Worm (Caenorhabditis elegans): Measurements from ENCODE around the gene sfxn-5.

Gene sfxn-5

DNA sequence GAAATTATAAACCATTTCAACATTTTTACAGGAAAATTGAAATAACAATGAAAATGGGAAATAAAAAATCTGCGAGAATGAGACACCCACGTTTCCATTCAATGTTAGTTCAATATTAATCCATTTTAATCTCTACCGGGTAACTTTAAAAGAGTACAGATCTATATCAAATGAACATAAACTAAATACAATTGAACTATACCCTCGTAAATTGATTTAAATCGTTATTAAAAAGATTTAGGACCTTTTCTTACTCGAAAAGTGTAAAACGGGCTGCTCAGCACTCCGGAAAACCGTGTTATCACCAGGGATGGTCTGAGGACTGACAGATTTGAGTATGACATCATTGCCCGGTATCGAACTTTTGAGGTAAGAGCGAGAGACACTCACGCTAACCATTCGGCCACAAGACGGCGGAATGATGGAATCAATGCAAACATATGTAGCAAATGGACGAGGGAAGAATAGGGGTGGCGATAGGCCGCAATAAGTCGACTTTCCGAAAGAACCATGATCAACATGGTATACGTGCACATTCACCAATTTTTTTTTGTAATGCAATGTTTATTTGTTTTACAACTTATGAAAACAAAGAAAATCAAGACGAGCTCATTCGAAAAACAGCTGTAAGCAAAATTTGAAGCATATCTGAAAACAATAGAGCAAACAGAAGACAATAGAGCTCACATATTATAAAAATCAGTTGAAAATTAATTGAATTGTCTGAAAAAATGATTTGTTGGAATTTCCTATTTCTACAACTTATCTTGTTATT lies 2.3 kb upstream of the sfxn-5 start, which contains the start of the genes chst-1 and C41C4.9:
Gene chst-1, minus strand, starts transcription at position 51 of the 775 bp plus-strand sequence.
Gene C41C4.9, plus strand, starts transcription at position 725 of the 775 bp plus-strand sequence.
- TF ChIP-seq snpc-4 (tag; optimal IDR thresholded peaks at IDR 0.05) (no peak), nhr-10 (tag; optimal IDR thresholded peaks at IDR 0.05) (no peak), alr-1 (tag; optimal IDR thresholded peaks at IDR 0.05) (no peak), skn-1 (tag; optimal IDR thresholded peaks at IDR 0.05) (no peak), nhr-77 (tag; optimal IDR thresholded peaks at IDR 0.05) (no peak), gmeb-1 (tag; optimal IDR thresholded peaks at IDR 0.05) (peak; percentile 60), fos-1 (tag; optimal IDR thresholded peaks at IDR 0.05) (peak; percentile 87), lin-13 (GFP tag; optimal IDR thresholded peaks at IDR 0.05) (peak; percentile 67), ztf-11 (tag; optimal IDR thresholded peaks at IDR 0.05) (no peak), blmp-1 (tag; optimal IDR thresholded peaks at IDR 0.05; ENCODE audit: insufficient read depth) (peak; percentile 18), egl-27 (tag; optimal IDR thresholded peaks at IDR 0.05) (peak; percentile 64), ceh-16 (tag; optimal IDR thresholded peaks at IDR 0.05) (peak; percentile 14), crh-2 (tag; optimal IDR thresholded peaks at IDR 0.05) (peak; percentile 13), nhr-6 (tag; optimal IDR thresholded peaks at IDR 0.05) (no peak), nhr-23 (tag; optimal IDR thresholded peaks at IDR 0.05) (no peak), unc-55 (GFP tag; optimal IDR thresholded peaks at IDR 0.05) (no peak), sem-4 (tag; optimal IDR thresholded peaks at IDR 0.05) (peak; percentile 10), lsy-2 (tag; optimal IDR thresholded peaks at IDR 0.05) (peak in 1 of 2 experiments; percentile 69), ztf-1 (GFP tag; conservative IDR thresholded peaks at IDR 0.05) (no peak), nhr-237 (tag; optimal IDR thresholded peaks at IDR 0.05) (no peak), dmd-4 (tag; optimal IDR thresholded peaks at IDR 0.05) (no peak), mab-5 (tag; optimal IDR thresholded peaks at IDR 0.05) (no peak), aly-2 (tag; optimal IDR thresholded peaks at IDR 0.05) (no peak), sma-9 (GFP tag; optimal IDR thresholded peaks at IDR 0.05) (peak; percentile 82), sma-9 (tag; optimal IDR thresholded peaks at IDR 0.05) (no peak), nhr-11 (tag; optimal IDR thresholded peaks at IDR 0.05) (peak; percentile 78), ceh-82 (tag; optimal IDR thresholded peaks at IDR 0.05) (no peak), elt-3 (tag; optimal IDR thresholded peaks at IDR 0.05) (no peak), unc-39 (tag; optimal IDR thresholded peaks at IDR 0.05) (no peak), R02D3.7 (tag; optimal IDR thresholded peaks at IDR 0.05) (no peak), mbf-1 (tag; optimal IDR thresholded peaks at IDR 0.05) (no peak), nhr-12 (tag; optimal IDR thresholded peaks at IDR 0.05) (no peak), nhr-129 (tag; optimal IDR thresholded peaks at IDR 0.05) (peak; percentile 89), nhr-25 (tag; optimal IDR thresholded peaks at IDR 0.05) (no peak), peb-1 (tag; optimal IDR thresholded peaks at IDR 0.05) (no peak), Y55F3AM.14 (GFP tag; optimal IDR thresholded peaks at IDR 0.05) (peak; percentile 72), ztf-4 (tag; optimal IDR thresholded peaks at IDR 0.05) (peak; percentile 53), ama-1 (optimal IDR thresholded peaks at IDR 0.05) (no peak), nhr-21 (tag; optimal IDR thresholded peaks at IDR 0.05) (peak; percentile 65), lin-39 (tag; optimal IDR thresholded peaks at IDR 0.05) (no peak), elt-1 (tag; optimal IDR thresholded peaks at IDR 0.05) (no peak), mdl-1 (tag; optimal IDR thresholded peaks at IDR 0.05) (no peak), lin-11 (tag; optimal IDR thresholded peaks at IDR 0.05) (peak; percentile 29), C34F6.9 (tag; optimal IDR thresholded peaks at IDR 0.05) (peak; percentile 33), F13H6.1 (tag; optimal IDR thresholded peaks at IDR 0.05) (peak; percentile 65), unc-62 (GFP tag; optimal IDR thresholded peaks at IDR 0.05) (no peak), sma-3 (GFP tag; optimal IDR thresholded peaks at IDR 0.05) (peak; percentile 74)
